Fruit fly (Drosophila melanogaster) whole organism, adult: Measurements from ENCODE around the gene Csl4.
A peak's percentile ranks its signal among the peaks of the same experiment; 100 is the strongest.

ENCODE experiments used
- CG11617 ChIP-seq: fragments of 200-800 bp; sonication (Bioruptor generic); optimal IDR thresholded peaks from 2 replicates; lab custom pipeline; 2017; ENCODE audit warnings: mild to moderate bottlenecking, missing biosample characterization, missing genetic modification reagents, missing genetic modification characterization
- CG12768 ChIP-seq: fragments of 200-800 bp; sonication (Bioruptor generic); optimal IDR thresholded peaks from 2 replicates; lab custom pipeline; 2017; ENCODE audit warnings: missing biosample characterization, missing genetic modification characterization, mild to moderate bottlenecking, moderate library complexity, missing genetic modification reagents
- CG14711 ChIP-seq: fragments of 200-800 bp; sonication (Bioruptor generic); optimal IDR thresholded peaks from 2 replicates; lab custom pipeline; 2018; ENCODE audit warnings: missing biosample characterization, mild to moderate bottlenecking, missing genetic modification characterization, moderate library complexity
- CG1620 ChIP-seq: fragments of 200-800 bp; sonication (Bioruptor generic); optimal IDR thresholded peaks from 2 replicates; lab custom pipeline; 2016; ENCODE audit warnings: missing biosample characterization, missing genetic modification characterization
- CG33017 ChIP-seq: fragments of 200-800 bp; sonication (Bioruptor generic); optimal IDR thresholded peaks from 2 replicates; lab custom pipeline; 2018; ENCODE audit warnings: missing biosample characterization, mild to moderate bottlenecking, missing genetic modification characterization, moderate library complexity
- CG5204 ChIP-seq: fragments of 200-800 bp; sonication (Bioruptor generic); optimal IDR thresholded peaks from 2 replicates; lab custom pipeline; 2016; ENCODE audit warnings: missing biosample characterization, missing genetic modification characterization
- CG7045 ChIP-seq: fragments of 200-800 bp; sonication (Bioruptor generic); optimal IDR thresholded peaks from 2 replicates; lab custom pipeline; 2017; ENCODE audit warnings: missing biosample characterization, mild to moderate bottlenecking, missing genetic modification characterization
- CG7101 ChIP-seq: fragments of 200-800 bp; sonication (Bioruptor generic); optimal IDR thresholded peaks from 2 replicates; lab custom pipeline; 2018; ENCODE audit warnings: missing biosample characterization, mild to moderate bottlenecking, missing genetic modification characterization, moderate library complexity
- Clk ChIP-seq: fragments of 200-800 bp; sonication (Bioruptor generic); optimal IDR thresholded peaks from 2 replicates; lab custom pipeline; 2017; ENCODE audit warnings: missing biosample characterization, missing genetic modification characterization
- Crg-1 ChIP-seq: fragments of 200-800 bp; sonication (Bioruptor generic); optimal IDR thresholded peaks from 2 replicates; lab custom pipeline; 2016; ENCODE audit warnings: missing biosample characterization, missing genetic modification characterization
- Hr96 ChIP-seq: fragments of 200-800 bp; sonication (Bioruptor generic); optimal IDR thresholded peaks from 2 replicates; lab custom pipeline; 2016; ENCODE audit warnings: missing biosample characterization, missing genetic modification characterization
- Mnt ChIP-seq: fragments of 200-800 bp; sonication (Bioruptor generic); optimal IDR thresholded peaks from 2 replicates; lab custom pipeline; 2016; ENCODE audit warnings: missing biosample characterization, mild to moderate bottlenecking, missing genetic modification characterization
- bab1 ChIP-seq: fragments of 200-800 bp; sonication (Bioruptor generic); optimal IDR thresholded peaks from 3 replicates; lab custom pipeline; 2019; ENCODE audit warnings: missing biosample characterization, mild to moderate bottlenecking, missing genetic modification characterization, moderate library complexity
- cic ChIP-seq: fragments of 200-800 bp; sonication (Bioruptor generic); optimal IDR thresholded peaks from 2 replicates; lab custom pipeline; 2017; ENCODE audit warnings: missing biosample characterization, mild to moderate bottlenecking, missing genetic modification characterization, moderate library complexity
- cnc ChIP-seq, 2 experiments: fragments of >200 bp; optimal IDR thresholded peaks; 2 replicates each; lab custom pipeline; 2017
- kay ChIP-seq: fragments of 200-800 bp; sonication (Bioruptor generic); peaks from one replicate; lab custom pipeline; 2016; ENCODE audit warnings: missing biosample characterization, missing genetic modification characterization, borderline replicate concordance
- ovo ChIP-seq: fragments of 200-800 bp; sonication (Bioruptor generic); optimal IDR thresholded peaks from 2 replicates; lab custom pipeline; 2016; ENCODE audit warnings: missing biosample characterization, missing genetic modification characterization
- pad ChIP-seq: fragments of 200-800 bp; sonication (Bioruptor generic); optimal IDR thresholded peaks from 3 replicates; lab custom pipeline; 2017; ENCODE audit warnings: missing biosample characterization, missing genetic modification characterization, mild to moderate bottlenecking, moderate library complexity, missing genetic modification reagents
- tj ChIP-seq: fragments of 200-800 bp; sonication (Bioruptor generic); optimal IDR thresholded peaks from 3 replicates; lab custom pipeline; 2017; ENCODE audit warnings: missing biosample characterization, mild to moderate bottlenecking, missing genetic modification characterization, moderate library complexity
- toe ChIP-seq: fragments of 200-800 bp; sonication (Bioruptor generic); optimal IDR thresholded peaks from 2 replicates; lab custom pipeline; 2016; ENCODE audit warnings: missing biosample characterization, missing genetic modification characterization

Gene Csl4

DNA sequence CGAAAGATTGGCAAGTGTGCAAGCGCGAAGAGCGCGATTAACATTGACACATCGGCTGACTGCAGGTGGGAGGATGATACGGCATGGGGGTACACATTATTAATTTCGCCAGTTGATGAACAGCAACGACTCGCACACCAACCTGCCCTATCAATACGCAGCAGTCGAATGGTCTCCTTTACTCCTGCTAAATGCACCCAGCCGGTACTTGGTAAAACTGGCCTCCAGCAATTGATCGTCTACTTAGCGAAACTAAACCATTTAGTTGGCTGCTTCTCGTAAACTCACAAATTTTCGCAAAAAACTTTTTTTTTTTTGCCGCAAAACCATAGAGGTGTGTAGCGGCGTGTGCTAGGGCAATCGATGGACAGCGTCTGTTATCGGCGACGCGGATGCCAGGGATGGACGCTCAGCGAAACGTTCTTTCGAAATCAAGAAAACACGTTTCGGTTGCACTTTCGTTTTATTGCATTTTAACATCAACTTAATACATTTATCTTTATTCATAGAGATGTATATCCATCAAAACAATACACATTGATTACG lies 22.8 kb downstream of the Csl4 start, which contains the start of gene Ge-1:
TSS of gene Ge-1 (minus strand) at position 373 of the 546 bp plus-strand sequence.
- TF ChIP-seq bab1 (GFP tag; lab: Kevin White, UChicago) (peak; percentile 17), cnc (optimal IDR thresholded peaks at IDR 0.05; lab: Kevin White, UChicago) (no peak), CG1620 (GFP tag; lab: Kevin White, UChicago) (no peak), Crg-1 (GFP tag; lab: Kevin White, UChicago) (no peak), tj (GFP tag; lab: Kevin White, UChicago) (no peak), Clk (GFP tag; lab: Kevin White, UChicago) (no peak), CG5204 (GFP tag; lab: Kevin White, UChicago) (no peak), ovo (GFP tag; lab: Kevin White, UChicago) (no peak), CG12768 (GFP tag; lab: Kevin White, UChicago) (no peak)

DNA sequence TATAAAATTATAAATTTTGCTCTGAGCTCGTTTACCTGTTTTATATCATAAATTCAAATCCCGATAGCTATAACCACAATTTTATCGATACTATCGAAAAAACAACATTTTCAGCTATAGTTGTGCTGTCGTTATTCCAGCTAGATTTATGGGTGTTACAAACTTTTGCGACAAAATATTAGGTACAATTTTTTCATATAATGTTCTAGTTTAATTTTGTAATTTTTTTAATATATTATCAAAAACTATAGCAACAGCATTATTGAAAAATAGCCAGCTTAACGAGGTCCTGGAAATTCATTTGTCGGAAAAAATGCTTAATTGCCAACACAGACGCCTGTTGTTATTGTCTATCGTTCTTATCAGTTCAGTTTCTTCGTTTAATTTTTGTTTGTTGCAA lies 32.3 kb downstream of the Csl4 start, which contains the start of gene Wdr59:
TSS of gene Wdr59 (plus strand) at position 334 of the 400 bp plus-strand sequence.
- peak; percentile 64 for TF ChIP-seq bab1 (GFP tag; lab: Kevin White, UChicago)
- TF ChIP-seq CG11617 (GFP tag; lab: Kevin White, UChicago), result peak; percentile 33
- no peak for TF ChIP-seq toe
- TF ChIP-seq Mnt (GFP tag; lab: Kevin White, UChicago), result peak; percentile 26
- no peak for TF ChIP-seq cic (GFP tag; lab: Kevin White, UChicago)
- no peak for TF ChIP-seq Hr96 (GFP tag; lab: Kevin White, UChicago)
- TF ChIP-seq cnc (optimal IDR thresholded peaks at IDR 0.05; lab: Kevin White, UChicago), result no peak
- TF ChIP-seq kay, result no peak
- TF ChIP-seq Clk (GFP tag; lab: Kevin White, UChicago), result no peak
- peak; percentile 59 for TF ChIP-seq CG14711
- TF ChIP-seq CG5204 (GFP tag; lab: Kevin White, UChicago), result peak; percentile 54
- peak; percentile 25 for TF ChIP-seq Crg-1 (GFP tag; lab: Kevin White, UChicago)
- TF ChIP-seq pad, result no peak
- peak; percentile 32 for TF ChIP-seq CG33017 (tag; lab: Kevin White, UChicago)
- TF ChIP-seq CG1620 (GFP tag; lab: Kevin White, UChicago), result peak; percentile 23
- no peak for TF ChIP-seq CG12768 (GFP tag; lab: Kevin White, UChicago)
- peak; percentile 9 for TF ChIP-seq tj (GFP tag; lab: Kevin White, UChicago)
- TF ChIP-seq CG7101 (tag; lab: Kevin White, UChicago), result peak; percentile 40
- TF ChIP-seq ovo (GFP tag; lab: Kevin White, UChicago), result no peak
- TF ChIP-seq CG7045 (GFP tag; lab: Kevin White, UChicago), result peak; percentile 4

DNA sequence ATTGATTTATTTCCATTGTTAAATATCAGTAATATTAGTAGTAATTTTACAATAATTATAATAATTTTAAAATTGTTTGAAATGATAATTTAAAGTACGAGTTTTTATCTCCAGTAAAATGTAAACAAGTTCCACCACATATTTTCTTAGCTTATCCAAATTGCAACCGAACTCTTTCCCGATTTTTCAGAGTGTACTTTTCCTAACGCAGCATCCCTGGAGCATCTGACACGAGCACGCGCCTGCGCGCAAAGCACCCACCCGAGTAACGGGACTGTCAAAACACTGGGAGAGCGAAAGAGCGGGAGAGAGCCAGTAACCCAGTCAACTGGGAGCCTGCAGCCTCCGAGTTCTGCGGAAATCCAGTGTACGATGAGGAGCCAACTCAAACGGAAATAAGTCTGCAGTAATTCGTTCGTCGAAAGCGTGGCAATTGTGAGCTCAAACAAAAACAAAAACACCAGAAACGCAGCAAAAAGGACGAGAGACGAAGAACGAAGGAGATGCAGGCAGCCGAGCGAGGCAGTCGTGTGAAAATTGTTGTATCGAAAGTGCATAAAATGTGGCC lies 36.9 kb downstream of the Csl4 start, which contains the start of gene CG16854:
TSS of gene CG16854 (plus strand) at position 365 of the 568 bp plus-strand sequence.
- TF ChIP-seq ovo (GFP tag; lab: Kevin White, UChicago) (no peak), cic (GFP tag; lab: Kevin White, UChicago) (no peak), CG11617 (GFP tag; lab: Kevin White, UChicago) (no peak), CG5204 (GFP tag; lab: Kevin White, UChicago) (no peak), CG1620 (GFP tag; lab: Kevin White, UChicago) (no peak), Hr96 (GFP tag; lab: Kevin White, UChicago) (no peak), CG7045 (GFP tag; lab: Kevin White, UChicago) (no peak), kay (no peak), CG7101 (tag; lab: Kevin White, UChicago) (no peak), Crg-1 (GFP tag; lab: Kevin White, UChicago) (no peak)

DNA sequence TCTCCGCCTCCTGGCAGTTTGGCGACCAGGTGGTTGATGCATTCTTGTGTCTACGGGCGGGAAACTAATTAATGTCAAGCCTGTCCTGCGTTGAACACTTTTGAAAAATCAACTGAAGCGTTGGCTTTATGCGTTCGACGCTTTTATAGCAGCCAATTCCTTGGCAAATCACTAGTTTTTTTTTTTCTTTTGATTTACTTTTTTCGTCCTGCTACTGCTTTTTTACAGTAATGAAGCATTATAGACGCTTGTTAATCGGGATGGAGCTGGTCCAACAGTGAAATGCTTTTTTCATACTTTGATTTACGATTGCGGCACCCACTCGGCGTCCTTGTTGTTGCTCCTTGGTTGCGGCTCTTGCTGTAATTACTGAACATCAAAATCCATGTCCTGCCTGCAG lies 38.2 kb downstream of the Csl4 start, which contains the start of gene AstCC:
TSS of gene AstCC (minus strand) at position 101 of the 400 bp plus-strand sequence.
- TF ChIP-seq CG7045 (GFP tag; lab: Kevin White, UChicago) (no peak), kay (no peak), CG1620 (GFP tag; lab: Kevin White, UChicago) (no peak), bab1 (GFP tag; lab: Kevin White, UChicago) (no peak), Hr96 (GFP tag; lab: Kevin White, UChicago) (no peak), cic (GFP tag; lab: Kevin White, UChicago) (no peak), ovo (GFP tag; lab: Kevin White, UChicago) (no peak), Clk (GFP tag; lab: Kevin White, UChicago) (no peak), toe (no peak), tj (GFP tag; lab: Kevin White, UChicago) (no peak), CG7101 (tag; lab: Kevin White, UChicago) (no peak), CG14711 (no peak), Crg-1 (GFP tag; lab: Kevin White, UChicago) (no peak), CG33017 (tag; lab: Kevin White, UChicago) (no peak), CG5204 (GFP tag; lab: Kevin White, UChicago) (no peak), pad (no peak)

DNA sequence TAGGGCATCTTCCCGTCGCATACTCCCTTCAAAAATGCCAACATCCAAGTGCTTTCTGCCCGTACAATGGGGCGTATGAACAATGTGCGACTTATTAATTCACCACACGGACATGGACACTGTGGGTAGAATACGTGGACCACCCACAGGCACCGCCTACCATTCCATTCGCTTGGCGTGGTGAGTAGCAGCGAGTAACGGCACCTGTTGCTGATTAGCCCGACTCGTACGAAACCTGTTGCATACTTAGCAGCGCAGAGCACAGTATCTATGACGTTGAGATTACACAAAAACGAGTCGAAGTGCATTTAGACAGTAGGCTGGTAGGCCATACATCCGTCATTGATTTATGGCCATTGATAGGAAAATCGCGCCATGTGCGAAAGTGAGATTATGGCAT lies 41.3 kb downstream of the Csl4 start:
- TF ChIP-seq CG7101 (tag; lab: Kevin White, UChicago) (no peak), toe (no peak), CG5204 (GFP tag; lab: Kevin White, UChicago) (no peak), Crg-1 (GFP tag; lab: Kevin White, UChicago) (no peak), Clk (GFP tag; lab: Kevin White, UChicago) (no peak), cic (GFP tag; lab: Kevin White, UChicago) (no peak), CG33017 (tag; lab: Kevin White, UChicago) (no peak), CG14711 (no peak), cnc (optimal IDR thresholded peaks at IDR 0.05; lab: Kevin White, UChicago) (no peak), kay (no peak), ovo (GFP tag; lab: Kevin White, UChicago) (no peak), CG1620 (GFP tag; lab: Kevin White, UChicago) (no peak), Mnt (GFP tag; lab: Kevin White, UChicago) (no peak), pad (no peak), bab1 (GFP tag; lab: Kevin White, UChicago) (no peak), CG12768 (GFP tag; lab: Kevin White, UChicago) (no peak), CG11617 (GFP tag; lab: Kevin White, UChicago) (no peak), tj (GFP tag; lab: Kevin White, UChicago) (no peak), CG7045 (GFP tag; lab: Kevin White, UChicago) (no peak)
